Worm (Caenorhabditis elegans) whole organism, L1 larva: ENCODE results near the gene C53D6.7.
A peak's percentile ranks its signal among the peaks of the same experiment; 100 is the strongest.

Experiments
- C34B4.2 ChIP-seq: sonication (generic microtip); optimal IDR thresholded peaks from 2 replicates; lab custom pipeline; 2017; ENCODE audit warnings: mild to moderate bottlenecking, missing genetic modification characterization, missing compliant biosample characterization
- Y116A8C.19 ChIP-seq: sonication (generic microtip); optimal IDR thresholded peaks from 2 replicates; lab custom pipeline; 2016; ENCODE audit warnings: missing compliant biosample characterization, missing genetic modification characterization, borderline replicate concordance
- aha-1 ChIP-seq: fragments of 150-350 bp; optimal IDR thresholded peaks from 2 replicates; lab custom pipeline; 2014; ENCODE audit warnings: missing biosample characterization, missing genetic modification characterization
- ama-1 ChIP-seq: fragments of 150-350 bp; optimal IDR thresholded peaks from 2 replicates; lab custom pipeline; 2014
- ceh-82 ChIP-seq, 3 experiments: fragments of 150-350 bp in 1 of 3; sonication (generic microtip) in 2 of 3; optimal IDR thresholded peaks; 2 replicates each; lab custom pipeline; 2014 to 2017; ENCODE audit warnings: missing biosample characterization in 3 of 3, missing genetic modification characterization in 3 of 3
- efl-1 ChIP-seq, 4 experiments: fragments of 150-350 bp; optimal IDR thresholded peaks in 3 of 4; peaks in 1 of 4; 1 replicate in 1 of 4; 2 replicates in 3 of 4; lab custom pipeline; 2014; ENCODE audit warnings: missing biosample characterization in 2 of 4, missing genetic modification characterization in 2 of 4, missing genetic modification reagents in 2 of 4
- egl-27 ChIP-seq, 2 experiments: fragments of 150-350 bp in 1 of 2; sonication (generic microtip); optimal IDR thresholded peaks; 3 replicates each; lab custom pipeline; 2017 to 2018; ENCODE audit warnings: missing biosample characterization in 2 of 2, missing genetic modification characterization in 2 of 2, missing genetic modification reagents in 2 of 2
- elt-2 ChIP-seq: sonication (generic microtip); optimal IDR thresholded peaks from 2 replicates; lab custom pipeline; 2016; ENCODE audit warnings: missing genetic modification characterization, mild to moderate bottlenecking, inconsistent platforms, missing compliant biosample characterization, missing genetic modification reagents
- elt-3 ChIP-seq, 6 experiments: fragments of 150-350 bp in 1 of 6; sonication (generic microtip); optimal IDR thresholded peaks; 2 replicates each; lab custom pipeline; 2017 to 2018; ENCODE audit warnings: missing biosample characterization in 6 of 6, missing genetic modification characterization in 6 of 6, inconsistent platforms in 1 of 6
- fkh-8 ChIP-seq: sonication (generic microtip); optimal IDR thresholded peaks from 2 replicates; lab custom pipeline; 2016; ENCODE audit warnings: mild to moderate bottlenecking, missing genetic modification characterization, missing compliant biosample characterization
- hpl-2 ChIP-seq: fragments of 150-350 bp; optimal IDR thresholded peaks from 2 replicates; lab custom pipeline; 2014; ENCODE audit warnings: missing biosample characterization, missing genetic modification reagents, missing genetic modification characterization
- lin-14 ChIP-seq: fragments of 200-800 bp; sonication (Bioruptor generic); optimal IDR thresholded peaks from 2 replicates; lab custom pipeline; 2018; ENCODE audit warnings: mild to moderate bottlenecking, missing genetic modification characterization, moderate library complexity, missing compliant biosample characterization
- lin-39 ChIP-seq: fragments of 150-350 bp; optimal IDR thresholded peaks from 2 replicates; lab custom pipeline; 2014; ENCODE audit warnings: missing biosample characterization, missing genetic modification reagents, missing genetic modification characterization
- lsy-2 ChIP-seq, 2 experiments: fragments of 150-350 bp; optimal IDR thresholded peaks; 2 replicates each; lab custom pipeline; 2014; ENCODE audit warnings: missing biosample characterization in 2 of 2, missing genetic modification characterization in 2 of 2
- mdl-1 ChIP-seq, 2 experiments: fragments of 150-350 bp; optimal IDR thresholded peaks; 2 replicates each; lab custom pipeline; 2014 to 2017; ENCODE audit warnings: missing biosample characterization in 2 of 2, missing genetic modification characterization in 2 of 2, inconsistent platforms in 1 of 2
- mef-2 ChIP-seq: fragments of 150-350 bp; optimal IDR thresholded peaks from 2 replicates; lab custom pipeline; 2014; ENCODE audit warnings: missing biosample characterization, missing genetic modification characterization
- nhr-11 ChIP-seq: fragments of 150-350 bp; optimal IDR thresholded peaks from 2 replicates; lab custom pipeline; 2014; ENCODE audit warnings: missing biosample characterization, missing genetic modification characterization
- nhr-28 ChIP-seq: fragments of 150-350 bp; optimal IDR thresholded peaks from 2 replicates; lab custom pipeline; 2014; ENCODE audit warnings: missing biosample characterization, missing genetic modification characterization
- nhr-71 ChIP-seq: sonication (generic microtip); optimal IDR thresholded peaks from 2 replicates; lab custom pipeline; 2016; ENCODE audit warnings: mild to moderate bottlenecking, missing genetic modification characterization, moderate library complexity, missing compliant biosample characterization
- nhr-84 ChIP-seq: sonication (generic microtip); optimal IDR thresholded peaks from 2 replicates; lab custom pipeline; 2017; ENCODE audit warnings: missing biosample characterization, missing genetic modification characterization
- nhr-85 ChIP-seq: sonication (generic microtip); peaks from one replicate; lab custom pipeline; 2016; ENCODE audit warnings: missing genetic modification characterization, inconsistent platforms, missing compliant biosample characterization
- nhr-90 ChIP-seq: sonication (generic microtip); optimal IDR thresholded peaks from 2 replicates; lab custom pipeline; 2016; ENCODE audit warnings: mild to moderate bottlenecking, missing genetic modification characterization, missing compliant biosample characterization; ENCODE audit not compliant: poor library complexity
- pag-3 ChIP-seq: sonication (generic microtip); optimal IDR thresholded peaks from 2 replicates; lab custom pipeline; 2017; ENCODE audit warnings: missing genetic modification characterization, mild to moderate bottlenecking, missing compliant biosample characterization, antibody characterized with exemption, borderline replicate concordance; ENCODE audit not compliant: insufficient read depth
- pqm-1 ChIP-seq: sonication (generic microtip); optimal IDR thresholded peaks from 3 replicates; lab custom pipeline; 2017; ENCODE audit warnings: missing biosample characterization, missing genetic modification characterization
- rnt-1 ChIP-seq: sonication (generic microtip); optimal IDR thresholded peaks from 2 replicates; lab custom pipeline; 2016; ENCODE audit warnings: mild to moderate bottlenecking, missing genetic modification characterization, moderate library complexity, missing compliant biosample characterization
- skn-1 ChIP-seq: fragments of 150-350 bp; optimal IDR thresholded peaks from 2 replicates; lab custom pipeline; 2014; ENCODE audit warnings: missing biosample characterization, missing genetic modification characterization
- snpc-4 ChIP-seq: fragments of 150-350 bp; optimal IDR thresholded peaks from 2 replicates; lab custom pipeline; 2014; ENCODE audit warnings: missing biosample characterization, missing genetic modification characterization
- tbx-2 ChIP-seq: sonication (generic microtip); optimal IDR thresholded peaks from 2 replicates; lab custom pipeline; 2016; ENCODE audit warnings: missing genetic modification characterization, missing compliant biosample characterization
- unc-130 ChIP-seq: fragments of 150-350 bp; optimal IDR thresholded peaks from 2 replicates; lab custom pipeline; 2017; ENCODE audit warnings: missing biosample characterization, missing genetic modification characterization, inconsistent platforms
- unc-62 ChIP-seq: fragments of 150-350 bp; optimal IDR thresholded peaks from 2 replicates; lab custom pipeline; 2014; ENCODE audit warnings: missing biosample characterization, missing genetic modification reagents, missing genetic modification characterization
- unc-98 ChIP-seq: fragments of 200-800 bp; sonication (Bioruptor generic); IDR thresholded peaks from 2 replicates; pipeline ENCODE4 v1.3.6; 2022; ENCODE audit warnings: missing genetic modification characterization, missing compliant biosample characterization
- vab-15 ChIP-seq: sonication (generic microtip); optimal IDR thresholded peaks from 2 replicates; lab custom pipeline; 2017; ENCODE audit warnings: missing genotype, mild to moderate bottlenecking, missing genetic modification characterization, missing compliant biosample characterization
- zag-1 ChIP-seq: fragments of 150-350 bp; optimal IDR thresholded peaks from 2 replicates; lab custom pipeline; 2014; ENCODE audit warnings: missing biosample characterization, missing genetic modification characterization

The C53D6.7 gene

DNA sequence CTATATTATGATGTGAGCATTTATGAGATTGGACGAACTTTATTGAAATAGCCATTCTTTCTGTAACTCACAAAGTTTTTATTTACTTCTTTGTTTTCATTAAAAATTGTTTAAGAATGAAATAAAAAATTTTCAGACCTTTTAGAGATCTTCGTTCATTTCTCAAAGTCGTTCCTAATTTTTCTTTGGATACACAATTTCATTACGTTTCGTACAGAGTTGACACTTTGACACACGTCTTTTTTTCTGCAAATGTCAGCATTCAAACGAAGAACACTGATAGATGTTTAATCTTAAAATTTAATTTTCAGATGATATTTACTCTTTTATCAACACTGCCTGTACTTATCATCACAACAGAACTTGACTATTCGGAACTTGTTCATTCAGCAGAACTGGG is 20.5 kb downstream of the C53D6.7 start, which contains the start of gene acc-2:
TSS of gene acc-2 (plus strand) at position 301 of the 400 bp plus-strand sequence.
- no peak for TF ChIP-seq C34B4.2 (tag; lab: Kevin White, UChicago)
- no peak for TF ChIP-seq unc-62 (GFP tag; lab: Kevin White, UChicago)
- no peak for TF ChIP-seq nhr-85 (tag; lab: Kevin White, UChicago)
- no peak for TF ChIP-seq rnt-1 (tag; lab: Kevin White, UChicago)
- TF ChIP-seq ceh-82 (tag; optimal IDR thresholded peaks at IDR 0.05; lab: Kevin White, UChicago) = no peak
- TF ChIP-seq fkh-8 (tag; lab: Kevin White, UChicago) = no peak
- TF ChIP-seq lin-39 (tag; lab: Kevin White, UChicago) = no peak
- no peak for TF ChIP-seq nhr-84
- no peak for TF ChIP-seq zag-1 (tag; lab: Kevin White, UChicago)
- TF ChIP-seq Y116A8C.19 (tag; lab: Kevin White, UChicago) = no peak
- no peak for TF ChIP-seq pqm-1 (tag; lab: Kevin White, UChicago)
- no peak for TF ChIP-seq mdl-1 (tag; optimal IDR thresholded peaks at IDR 0.05; lab: Kevin White, UChicago)
- no peak for TF ChIP-seq skn-1 (tag; lab: Kevin White, UChicago)
- TF ChIP-seq tbx-2 (tag; lab: Kevin White, UChicago) = no peak
- no peak for TF ChIP-seq lsy-2 (tag; optimal IDR thresholded peaks at IDR 0.05; lab: Kevin White, UChicago)
- no peak for TF ChIP-seq nhr-11 (tag; lab: Kevin White, UChicago)
- no peak for TF ChIP-seq unc-98
- TF ChIP-seq snpc-4 = no peak

DNA sequence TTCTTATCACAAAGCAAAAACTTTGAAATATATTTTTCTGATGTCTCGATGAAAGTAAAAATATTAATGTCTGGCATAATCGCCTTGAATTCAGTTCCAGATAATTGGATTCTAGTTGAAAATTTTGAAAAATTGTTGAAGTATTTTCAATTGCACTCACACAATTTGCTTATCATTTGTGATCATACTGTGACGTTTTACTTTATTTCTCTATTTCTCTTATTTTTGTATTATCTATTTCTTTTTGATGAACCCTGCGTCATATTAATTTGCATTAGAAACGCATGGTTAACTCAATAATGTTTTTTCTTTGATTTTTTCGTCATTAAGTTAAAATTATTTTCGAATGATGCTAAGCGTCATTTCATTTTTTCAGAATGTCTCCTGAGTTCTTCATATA is 26.7 kb downstream of the C53D6.7 start, which contains the start of gene C53D6.11:
TSS of gene C53D6.11 (plus strand) at position 328 of the 400 bp plus-strand sequence.
- no peak for TF ChIP-seq mef-2
- no peak for TF ChIP-seq ceh-82 (tag; optimal IDR thresholded peaks at IDR 0.05; lab: Kevin White, UChicago)
- no peak for TF ChIP-seq Y116A8C.19 (tag; lab: Kevin White, UChicago)
- no peak for TF ChIP-seq pag-3 (tag; lab: Kevin White, UChicago)
- TF ChIP-seq elt-2 (tag; lab: Kevin White, UChicago) = peak; percentile 43
- TF ChIP-seq aha-1 (tag; lab: Kevin White, UChicago) = no peak
- TF ChIP-seq hpl-2 (GFP tag; lab: Kevin White, UChicago) = no peak
- no peak for TF ChIP-seq snpc-4
- TF ChIP-seq egl-27 (tag; optimal IDR thresholded peaks at IDR 0.05; lab: Kevin White, UChicago) = no peak
- no peak for TF ChIP-seq efl-1 (optimal IDR thresholded peaks at IDR 0.05; lab: Kevin White, UChicago)
- peak in 1 of 2 experiments; percentile 71 for TF ChIP-seq efl-1 (GFP tag; optimal IDR thresholded peaks at IDR 0.05 in 1 of 2; lab: Kevin White, UChicago)
- no peak for TF ChIP-seq vab-15 (tag; lab: Kevin White, UChicago)
- no peak for TF ChIP-seq ama-1
- peak; percentile 5 for TF ChIP-seq lin-14 (GFP tag; lab: Kevin White, UChicago)
- TF ChIP-seq elt-3 (tag; optimal IDR thresholded peaks at IDR 0.05; lab: Kevin White, UChicago) = no peak
- TF ChIP-seq rnt-1 (tag; lab: Kevin White, UChicago) = no peak
- no peak for TF ChIP-seq nhr-90 (tag; lab: Kevin White, UChicago)

DNA sequence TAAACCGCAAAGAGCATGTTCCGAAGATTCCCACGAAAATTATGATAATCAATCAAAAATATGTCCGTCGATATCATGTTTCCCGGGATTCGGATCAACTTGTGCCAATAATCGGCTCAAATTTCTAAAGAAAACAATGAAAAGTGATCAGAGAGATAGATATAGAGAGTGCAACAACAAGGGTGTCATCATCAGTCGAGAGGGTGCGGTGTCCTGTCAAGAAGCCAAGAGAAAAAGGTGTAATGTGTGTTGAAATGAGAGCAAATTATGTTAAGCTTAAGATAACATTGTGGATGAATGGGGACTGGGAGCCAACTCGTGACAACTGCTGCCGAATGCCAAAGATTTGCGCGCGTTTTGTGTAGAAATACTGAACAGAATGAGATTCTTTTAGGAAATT is 29.0 kb downstream of the C53D6.7 start:
- TF ChIP-seq nhr-84 (no peak), unc-98 (no peak), nhr-71 (tag; lab: Kevin White, UChicago) (peak; percentile 12), rnt-1 (tag; lab: Kevin White, UChicago) (peak; percentile 25), nhr-28 (no peak), lin-14 (GFP tag; lab: Kevin White, UChicago) (peak; percentile 40)

DNA sequence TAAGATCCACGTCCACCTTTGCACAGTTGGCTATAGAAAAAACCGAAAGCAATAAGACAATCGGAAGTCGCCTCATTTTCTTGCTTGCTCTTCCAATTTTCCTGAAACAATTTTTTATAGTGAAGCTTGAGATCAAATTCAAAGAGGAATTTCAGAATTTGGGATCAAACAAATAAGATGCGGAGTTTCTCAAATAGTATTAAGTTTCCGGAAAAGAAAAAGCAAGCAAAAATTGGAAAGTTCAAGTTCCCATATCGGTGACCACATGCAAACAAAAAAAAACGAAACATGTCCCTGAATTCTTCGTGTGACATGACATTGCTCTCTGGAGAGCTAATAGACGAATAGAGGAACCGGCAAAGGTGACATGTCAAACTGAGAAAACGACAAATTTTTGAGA is 31.7 kb downstream of the C53D6.7 start, which contains the start of gene unc-129:
TSS of gene unc-129 (minus strand) at position 101 of the 400 bp plus-strand sequence.
- TF ChIP-seq lin-14 (GFP tag; lab: Kevin White, UChicago) = peak; percentile 10
- TF ChIP-seq unc-130 (tag; lab: Kevin White, UChicago) = no peak
- no peak for TF ChIP-seq efl-1 (optimal IDR thresholded peaks at IDR 0.05; lab: Kevin White, UChicago)
- TF ChIP-seq efl-1 (GFP tag; optimal IDR thresholded peaks at IDR 0.05 in 1 of 2; lab: Kevin White, UChicago) = peak in 1 of 2 experiments; percentile 38
- TF ChIP-seq, all 84 proteins: peak for 2
